Worm (Caenorhabditis elegans) whole organism, L4 larva: ENCODE data around the gene T28A8.2.
A peak's percentile ranks its signal among the peaks of the same experiment; 100 is the strongest.
"Not testable (repeated sequence)": the region's sequence is repeated elsewhere in the genome, so short reads cannot be mapped to it uniquely, and the experiment has no call there.

Experiments used
- F26F4.8 ChIP-seq: fragments of 200-800 bp; sonication (Bioruptor generic); conservative IDR thresholded peaks from 2 replicates; pipeline ENCODE4 v1.3.6; 2022; ENCODE audit warnings: missing genetic modification characterization, missing compliant biosample characterization
- Y105C5A.15 ChIP-seq: fragments of 200-800 bp; sonication (Bioruptor generic); IDR thresholded peaks from 2 replicates; pipeline ENCODE4 v1.3.6; 2022; ENCODE audit warnings: missing genetic modification characterization, missing compliant biosample characterization
- Y48G9A.11 ChIP-seq: fragments of 200-800 bp; sonication (Bioruptor generic); IDR thresholded peaks from 2 replicates; pipeline ENCODE4 v1.3.6; 2022; ENCODE audit warnings: missing genetic modification reagents, missing genetic modification characterization, missing compliant biosample characterization
- Y75B8A.6 ChIP-seq: fragments of 200-800 bp; sonication (Bioruptor generic); IDR thresholded peaks from 2 replicates; pipeline ENCODE4 v1.3.6; 2022; ENCODE audit warnings: missing genetic modification reagents, missing genetic modification characterization, missing compliant biosample characterization
- arid-1 ChIP-seq: fragments of 200-800 bp; sonication (Bioruptor generic); conservative IDR thresholded peaks from 2 replicates; pipeline ENCODE4 v1.3.6; 2022; ENCODE audit warnings: missing genetic modification reagents, missing genetic modification characterization, missing compliant biosample characterization
- ceh-44 ChIP-seq: fragments of 200-800 bp; sonication (Bioruptor generic); IDR thresholded peaks from 2 replicates; pipeline ENCODE4 v1.3.6; 2022; ENCODE audit warnings: missing genetic modification reagents, missing genetic modification characterization, missing compliant biosample characterization
- egl-43 ChIP-seq: fragments of 200-800 bp; sonication (Bioruptor generic); IDR thresholded peaks from 2 replicates; pipeline ENCODE4 v1.3.6; 2022; ENCODE audit warnings: missing genetic modification reagents, missing genetic modification characterization, missing compliant biosample characterization
- lim-7 ChIP-seq: fragments of 200-800 bp; sonication (Bioruptor generic); IDR thresholded peaks from 2 replicates; pipeline ENCODE4 v1.3.6; 2022; ENCODE audit warnings: missing genetic modification characterization, missing compliant biosample characterization
- lin-1 ChIP-seq: fragments of 200-800 bp; sonication (Bioruptor generic); IDR thresholded peaks from 2 replicates; pipeline ENCODE4 v1.3.6; 2022; ENCODE audit warnings: missing genetic modification reagents, missing genetic modification characterization, missing compliant biosample characterization
- lin-38 ChIP-seq: fragments of 200-800 bp; sonication (Bioruptor generic); IDR thresholded peaks from 2 replicates; pipeline ENCODE4 v1.3.6; 2022; ENCODE audit warnings: missing genetic modification reagents, missing genetic modification characterization, missing compliant biosample characterization
- madf-5 ChIP-seq, 2 experiments: fragments of 200-800 bp; sonication (Bioruptor generic); IDR thresholded peaks; 2 replicates each; pipeline ENCODE4 v1.3.6; 2022; ENCODE audit warnings: missing compliant biosample characterization in 2 of 2, missing genetic modification characterization in 2 of 2
- mdt-29 ChIP-seq: fragments of 200-800 bp; sonication (Bioruptor generic); IDR thresholded peaks from 2 replicates; pipeline ENCODE4 v1.3.6; 2022; ENCODE audit warnings: missing genetic modification reagents, missing genetic modification characterization, missing compliant biosample characterization
- pha-4 ChIP-seq, 2 experiments: fragments of 150-350 bp in 1 of 2; fragments of 200-800 bp in 1 of 2; sonication (Bioruptor generic) in 1 of 2; IDR thresholded peaks in 1 of 2; optimal IDR thresholded peaks in 1 of 2; 2 replicates each; pipeline versions ENCODE4 v1.3.6 to Lab custom; 2014 to 2022; ENCODE audit warnings: missing genetic modification characterization in 2 of 2, missing genetic modification reagents in 2 of 2, missing biosample characterization in 1 of 2, missing compliant biosample characterization in 1 of 2
- php-3 ChIP-seq: fragments of 200-800 bp; sonication (Bioruptor generic); IDR thresholded peaks from 2 replicates; pipeline ENCODE4 v1.3.6; 2022; ENCODE audit warnings: missing genetic modification reagents, missing genetic modification characterization, missing compliant biosample characterization
- saeg-2 ChIP-seq: fragments of 200-800 bp; sonication (Bioruptor generic); IDR thresholded peaks from 2 replicates; pipeline ENCODE4 v1.3.6; 2022; ENCODE audit warnings: missing genetic modification reagents, missing genetic modification characterization, missing compliant biosample characterization
- set-16 ChIP-seq: fragments of 200-800 bp; sonication (Bioruptor generic); IDR thresholded peaks from 2 replicates; pipeline ENCODE4 v1.3.6; 2022; ENCODE audit warnings: missing genetic modification reagents, missing genetic modification characterization, missing compliant biosample characterization
- snpc-1.2 ChIP-seq: fragments of 200-800 bp; sonication (Bioruptor generic); IDR thresholded peaks from 2 replicates; pipeline ENCODE4 v1.3.6; 2022; ENCODE audit warnings: missing genetic modification reagents, missing genetic modification characterization, missing compliant biosample characterization
- tra-1 ChIP-seq: fragments of 200-800 bp; sonication (Bioruptor generic); IDR thresholded peaks from 2 replicates; pipeline ENCODE4 v1.3.6; 2022; ENCODE audit warnings: missing genetic modification reagents, missing genetic modification characterization, missing compliant biosample characterization
- vab-7 ChIP-seq: fragments of 200-800 bp; sonication (Bioruptor generic); IDR thresholded peaks from 2 replicates; pipeline ENCODE4 v1.3.6; 2022; ENCODE audit warnings: missing genetic modification reagents, missing genetic modification characterization, missing compliant biosample characterization
- zfp-3 ChIP-seq: fragments of 200-800 bp; sonication (Bioruptor generic); conservative IDR thresholded peaks from 2 replicates; pipeline ENCODE4 v1.3.6; 2022; ENCODE audit warnings: missing genetic modification reagents, missing genetic modification characterization, missing compliant biosample characterization

Gene T28A8.2

ce11 chrIII:13447439-13447838, 48.0 kb downstream of the T28A8.2 start:
- TF ChIP-seq lim-7 (GFP tag; lab: Robert Waterston, UW): 0 out of 2 replicates have a peak, but pooled peaks have one; percentile 44
- TF ChIP-seq mdt-29 (GFP tag; lab: Robert Waterston, UW): peak; percentile 95
- TF ChIP-seq saeg-2 (GFP tag; lab: Robert Waterston, UW): 0 out of 2 replicates have a peak, but pooled peaks have one; percentile 38
- TF ChIP-seq zfp-3 (GFP tag; lab: Robert Waterston, UW): 0 out of 2 replicates have a peak, but pooled peaks have one; percentile 62
- TF ChIP-seq Y105C5A.15 (GFP tag; lab: Robert Waterston, UW): 0 out of 2 replicates have a peak, but pooled peaks have one; percentile 26
- TF ChIP-seq Y75B8A.6 (GFP tag; lab: Robert Waterston, UW): 0 out of 2 replicates have a peak, but pooled peaks have one; percentile 22
- 0 out of 2 replicates have a peak, but pooled peaks have one; percentile 55 for TF ChIP-seq F26F4.8 (GFP tag; lab: Robert Waterston, UW)
- 0 out of 2 replicates have a peak, but pooled peaks have one; percentile 21 for TF ChIP-seq php-3 (GFP tag; lab: Robert Waterston, UW)
- TF ChIP-seq arid-1 (GFP tag; lab: Robert Waterston, UW): peak; percentile 63; the same call in 1 of the 2 replicates
- 0 out of 2 replicates have a peak, but pooled peaks have one; percentile 18 for TF ChIP-seq lin-1 (GFP tag; lab: Robert Waterston, UW)
- peak; percentile 31; the same call in 1 of the 2 replicates for TF ChIP-seq tra-1 (GFP tag; lab: Robert Waterston, UW)
- 0 out of 4 replicates have a peak, but pooled peaks of 1 of the 2 experiments have one; percentile 61 for TF ChIP-seq madf-5 (GFP tag; IDR thresholded peaks at IDR 0.05; lab: Robert Waterston, UW)
- peak; percentile 81 for TF ChIP-seq pha-4 (GFP tag; IDR thresholded peaks at IDR 0.05; lab: Robert Waterston, UW)
- TF ChIP-seq pha-4 (tag; optimal IDR thresholded peaks at IDR 0.05; lab: Kevin White, UChicago): not testable (repeated sequence)
- 0 out of 2 replicates have a peak, but pooled peaks have one; percentile 6 for TF ChIP-seq set-16 (GFP tag; lab: Robert Waterston, UW)
- peak; percentile 59; the same call in 1 of the 2 replicates for TF ChIP-seq Y48G9A.11 (GFP tag; lab: Robert Waterston, UW)
- TF ChIP-seq lin-38 (GFP tag; lab: Robert Waterston, UW): peak; percentile 48
- peak; percentile 65 for TF ChIP-seq snpc-1.2 (GFP tag; lab: Robert Waterston, UW)
- TF ChIP-seq ceh-44: 0 out of 2 replicates have a peak, but pooled peaks have one; percentile 41
- peak; percentile 57; the same call in 1 of the 2 replicates for TF ChIP-seq vab-7 (GFP tag; lab: Robert Waterston, UW)
- peak; percentile 65; the same call in 1 of the 2 replicates for TF ChIP-seq egl-43 (GFP tag; lab: Robert Waterston, UW)
